Worm (Caenorhabditis elegans): ENCODE results near the gene mct-5.

Gene mct-5

ce11 chrII:7122661-7123418 lies 24.4 kb upstream of the mct-5 start, which contains the start of gene F10E7.11:
Gene F10E7.11, minus strand, starts transcription at chrII:7122892.
- TF ChIP-seq T20F7.1 (GFP tag; optimal IDR thresholded peaks at IDR 0.05) (no peak), nhr-10 (tag; optimal IDR thresholded peaks at IDR 0.05) (no peak), fkh-10 (GFP tag; optimal IDR thresholded peaks at IDR 0.05) (no peak), F10B5.3 (tag; optimal IDR thresholded peaks at IDR 0.05) (no peak), lin-39 (tag; optimal IDR thresholded peaks at IDR 0.05) (no peak), daf-12 (tag; optimal IDR thresholded peaks at IDR 0.05) (no peak), lin-1 (GFP tag; IDR thresholded peaks at IDR 0.05) (no peak), fos-1 (tag; optimal IDR thresholded peaks at IDR 0.05) (no peak), hif-1 (tag; optimal IDR thresholded peaks at IDR 0.05) (no peak), attf-4 (tag; optimal IDR thresholded peaks at IDR 0.05) (no peak), daf-19 (GFP tag; conservative IDR thresholded peaks at IDR 0.05) (no peak), F49E8.2 (tag; optimal IDR thresholded peaks at IDR 0.05; ENCODE audit: borderline replicate concordance) (no peak), nhr-11 (tag; optimal IDR thresholded peaks at IDR 0.05) (no peak), tra-1 (GFP tag; IDR thresholded peaks at IDR 0.05) (no peak), pha-4 (GFP tag; IDR thresholded peaks at IDR 0.05) (peak; percentile 40; the same call in 1 of the 2 replicates), pha-4 (tag; optimal IDR thresholded peaks at IDR 0.05) (no peak), php-3 (GFP tag; IDR thresholded peaks at IDR 0.05) (no peak), set-16 (GFP tag; IDR thresholded peaks at IDR 0.05) (peak; percentile 71), lin-15B (tag; optimal IDR thresholded peaks at IDR 0.05) (no peak), hlh-30 (tag; optimal IDR thresholded peaks at IDR 0.05; ENCODE audit: insufficient read depth) (no peak), spr-3 (GFP tag; optimal IDR thresholded peaks at IDR 0.05) (no peak), zip-11 (GFP tag; IDR thresholded peaks at IDR 0.05) (no peak), mep-1 (tag; optimal IDR thresholded peaks at IDR 0.05) (no peak), F37D6.2 (tag; optimal IDR thresholded peaks at IDR 0.05) (peak; percentile 77), ama-1 (optimal IDR thresholded peaks at IDR 0.05) (no peak), egl-43 (GFP tag; IDR thresholded peaks at IDR 0.05) (0 out of 2 replicates have a peak, but pooled peaks have one; percentile 8), sdz-12 (GFP tag; optimal IDR thresholded peaks at IDR 0.05) (no peak), nhr-77 (tag; optimal IDR thresholded peaks at IDR 0.05) (no peak), R02D3.7 (tag; optimal IDR thresholded peaks at IDR 0.05) (no peak), spr-1 (tag; optimal IDR thresholded peaks at IDR 0.05) (no peak), unc-130 (GFP tag; optimal IDR thresholded peaks at IDR 0.05) (no peak), hmg-1.1 (GFP tag; IDR thresholded peaks at IDR 0.05) (peak; percentile 76), ceh-32 (tag; optimal IDR thresholded peaks at IDR 0.05; ENCODE audit: poor library complexity) (no peak), lin-13 (GFP tag; optimal IDR thresholded peaks at IDR 0.05) (no peak), rbr-2 (tag; optimal IDR thresholded peaks at IDR 0.05) (no peak), mdt-29 (GFP tag; IDR thresholded peaks at IDR 0.05) (0 out of 2 replicates have a peak, but pooled peaks have one; percentile 14), snpc-4 (tag; optimal IDR thresholded peaks at IDR 0.05) (no peak), ceh-82 (tag; optimal IDR thresholded peaks at IDR 0.05) (no peak), zfp-3 (GFP tag; conservative IDR thresholded peaks at IDR 0.05) (no peak), dpl-1 (GFP tag; optimal IDR thresholded peaks at IDR 0.05) (peak; percentile 0), daf-16 (GFP tag; optimal IDR thresholded peaks at IDR 0.05) (no peak), daf-16 (tag; optimal IDR thresholded peaks at IDR 0.05) (no peak), Y5F2A.4 (GFP tag; optimal IDR thresholded peaks at IDR 0.05) (no peak), duxl-1 (tag; optimal IDR thresholded peaks at IDR 0.05; ENCODE audit: poor library complexity) (no peak), lim-7 (GFP tag; IDR thresholded peaks at IDR 0.05) (no peak), gei-8 (GFP tag; optimal IDR thresholded peaks at IDR 0.05) (no peak), vab-7 (GFP tag; IDR thresholded peaks at IDR 0.05) (peak; percentile 56; the same call in 1 of the 2 replicates), unc-39 (tag; optimal IDR thresholded peaks at IDR 0.05) (no peak), jun-1 (tag; optimal IDR thresholded peaks at IDR 0.05) (no peak), snpc-1.2 (GFP tag; IDR thresholded peaks at IDR 0.05) (no peak), madf-5 (GFP tag; IDR thresholded peaks at IDR 0.05) (no peak)
